Worm (Caenorhabditis elegans): ENCODE measurements around the gene T24H10.5.

T24H10.5 gene

ce11 chrII:9076098-9076879, 24.6 kb upstream of the T24H10.5 start:
- no peak for TF ChIP-seq unc-62 (GFP tag; optimal IDR thresholded peaks at IDR 0.05)

- TF ChIP-seq unc-62 (GFP tag; optimal IDR thresholded peaks at IDR 0.05): no peak
Observed at ce11 chrII:9078351-9078750, 22.5 kb upstream of the T24H10.5 start.

- no peak for TF ChIP-seq unc-62 (GFP tag; optimal IDR thresholded peaks at IDR 0.05)
Observed at ce11 chrII:9083093-9083492, 17.8 kb upstream of the T24H10.5 start, which contains the start of gene sysm-1. Gene sysm-1 (minus strand): TSS chrII:9083193.

ce11 chrII:9086308-9086707, 14.6 kb upstream of the T24H10.5 start, which contains the start of gene hlh-3:
Gene hlh-3 (plus strand): TSS chrII:9086608.
- TF ChIP-seq unc-62 (GFP tag; optimal IDR thresholded peaks at IDR 0.05): no peak

- TF ChIP-seq unc-62 (GFP tag; optimal IDR thresholded peaks at IDR 0.05): no peak
Observed at ce11 chrII:9092910-9093309, 8.0 kb upstream of the T24H10.5 start.

- no peak for TF ChIP-seq unc-62 (GFP tag; optimal IDR thresholded peaks at IDR 0.05)
Observed at ce11 chrII:9093584-9093983, 7.3 kb upstream of the T24H10.5 start, which contains the start of gene C07H4.1. Gene C07H4.1 (minus strand): TSS chrII:9093684.

ce11 chrII:9094247-9094790, 6.6 kb upstream of the T24H10.5 start:
- TF ChIP-seq unc-62 (GFP tag; optimal IDR thresholded peaks at IDR 0.05): no peak

- no peak for TF ChIP-seq unc-62 (GFP tag; optimal IDR thresholded peaks at IDR 0.05)
Observed at ce11 chrII:9097302-9097701, 3.6 kb upstream of the T24H10.5 start.

- no peak for TF ChIP-seq unc-62 (GFP tag; optimal IDR thresholded peaks at IDR 0.05)
Observed at ce11 chrII:9098505-9098904, 2.4 kb upstream of the T24H10.5 start, which contains the start of gene clh-5. Gene clh-5 (minus strand): TSS chrII:9098605.

ce11 chrII:9099017-9099416, 1.9 kb upstream of the T24H10.5 start, which contains the start of gene T24H10.1:
Gene T24H10.1 (plus strand): TSS chrII:9099371.
- no peak for TF ChIP-seq unc-62 (GFP tag; optimal IDR thresholded peaks at IDR 0.05)

ce11 chrII:9107095-9107769, 6.3 kb downstream of the T24H10.5 start, which contains the start of gene dyrb-1:
Gene dyrb-1 (minus strand): TSS chrII:9107145.
- TF ChIP-seq unc-62 (GFP tag; optimal IDR thresholded peaks at IDR 0.05): no peak

ce11 chrII:9108443-9108842, 7.5 kb downstream of the T24H10.5 start, which contains the start of gene dnj-23:
Gene dnj-23 (minus strand): TSS chrII:9108600.
- TF ChIP-seq unc-62 (GFP tag; optimal IDR thresholded peaks at IDR 0.05): no peak

ce11 chrII:9108905-9109551, 8.1 kb downstream of the T24H10.5 start, which contains the start of gene T24H10.4:
Gene T24H10.4 (plus strand): TSS chrII:9109534.
- TF ChIP-seq unc-62 (GFP tag; optimal IDR thresholded peaks at IDR 0.05): no peak

- no peak for TF ChIP-seq unc-62 (GFP tag; optimal IDR thresholded peaks at IDR 0.05)
Observed at ce11 chrII:9111471-9112016, 10.6 kb downstream of the T24H10.5 start.

- no peak for TF ChIP-seq unc-62 (GFP tag; optimal IDR thresholded peaks at IDR 0.05)
Observed at ce11 chrII:9112851-9113250, 12.0 kb downstream of the T24H10.5 start, which contains the start of gene jun-1. Gene jun-1 (plus strand): TSS chrII:9113157.
